Fruit fly (Drosophila melanogaster): ENCODE results near the gene CG18765.

DNA sequence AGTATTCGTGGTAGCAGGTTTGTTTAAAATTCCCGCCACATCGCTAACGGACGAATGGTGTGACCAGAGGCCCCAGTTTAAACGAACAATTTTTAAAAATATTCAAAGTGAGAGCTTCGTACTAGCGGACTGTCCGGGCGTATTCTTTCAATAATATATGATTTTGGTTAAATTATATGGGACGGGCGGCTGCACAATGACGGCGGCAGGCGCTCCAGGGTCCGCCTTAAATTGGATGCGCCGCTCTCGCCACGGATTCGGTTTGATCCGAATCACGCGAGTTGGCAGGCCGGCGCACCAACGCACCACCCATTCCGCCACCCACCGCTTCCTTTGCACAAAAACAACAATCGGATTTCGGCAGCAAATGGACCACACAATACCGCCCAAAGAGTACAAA is 43.7 kb upstream of the CG18765 start, which contains the start of gene CG14721:
- TF ChIP-seq psq (optimal IDR thresholded peaks at IDR 0.05) (no peak), Dll (optimal IDR thresholded peaks at IDR 0.05) (no peak), EcR (GFP tag; optimal IDR thresholded peaks at IDR 0.05) (no peak), CG8478 (optimal IDR thresholded peaks at IDR 0.05) (no peak), pan (optimal IDR thresholded peaks at IDR 0.05) (no peak)

All from whole organism.